Worm (Caenorhabditis elegans): Measurements from ENCODE around the gene trmt-10A.

- TF ChIP-seq him-1 (tag; optimal IDR thresholded peaks at IDR 0.05) (no peak), W03F9.2 (tag; optimal IDR thresholded peaks at IDR 0.05) (no peak), dao-5 (tag; optimal IDR thresholded peaks at IDR 0.05) (no peak)
These were observed 42.4 kb upstream of the trmt-10A start, which contains the start of gene C47E12.9 for ce11 chrIV:9974392-9974791.

Data from whole organism, L4/young adult.